Fruit fly (Drosophila melanogaster) whole organism, wandering third instar larva: Measurements from ENCODE around the gene Cog8.

Experiments
- dl ChIP-seq, 2 experiments: fragments of 175-275, 200-275 bp in 1 of 2; fragments of 200-275 bp in 1 of 2; sonication (Bioruptor generic); optimal IDR thresholded peaks; lab custom pipeline; 2018; ENCODE audit warnings: mild to moderate bottlenecking in 2 of 2, missing biosample characterization in 2 of 2, missing genetic modification characterization in 2 of 2, moderate library complexity in 2 of 2; ENCODE audit not compliant: partially characterized antibody in 2 of 2, insufficient read depth in 1 of 2
- h ChIP-seq: fragments of 200-800 bp; sonication (Bioruptor generic); optimal IDR thresholded peaks from 3 replicates; lab custom pipeline; 2016; ENCODE audit warnings: missing biosample characterization, mild to moderate bottlenecking, missing genetic modification characterization
- jim ChIP-seq: fragments of 175-275, 200-325 bp; sonication (Bioruptor generic); optimal IDR thresholded peaks from 2 replicates; lab custom pipeline; 2016; ENCODE audit warnings: missing biosample characterization, mild to moderate bottlenecking, missing genetic modification characterization
- sage ChIP-seq: fragments of 200-800 bp; sonication (Bioruptor generic); optimal IDR thresholded peaks from 2 replicates; lab custom pipeline; 2016; ENCODE audit warnings: missing biosample characterization, mild to moderate bottlenecking, missing genetic modification characterization
- usp ChIP-seq: fragments of >200 bp; optimal IDR thresholded peaks from 2 replicates; lab custom pipeline; 2017; ENCODE audit warnings: missing biosample characterization, missing genetic modification characterization

- TF ChIP-seq sage (GFP tag; lab: Kevin White, UChicago) (no peak), jim (no peak), usp (GFP tag; lab: Kevin White, UChicago) (no peak), dl (GFP tag; optimal IDR thresholded peaks at IDR 0.05; lab: Kevin White, UChicago; ENCODE audit: insufficient read depth in 1 of 2, partially characterized antibody in 2 of 2) (peak; percentile 30 to 64), h (no peak)
These were observed 51.1 kb downstream of the Cog8 start for dm6 chr2L:11447641-11448040.
